Fruit fly (Drosophila melanogaster) whole organism, embryonic: Measurements from ENCODE around the gene Sr-CIII.

Experiments
- B-H2 ChIP-seq: fragments of 200-800 bp; sonication (Bioruptor generic); optimal IDR thresholded peaks from 2 replicates; lab custom pipeline; 2018; ENCODE audit warnings: missing biosample characterization, mild to moderate bottlenecking, missing genetic modification characterization
- BEAF-32 ChIP-seq: fragments of 200-800 bp; sonication (Bioruptor generic); optimal IDR thresholded peaks from 3 replicates; lab custom pipeline; 2017; ENCODE audit warnings: missing biosample characterization, missing genetic modification characterization, mild to moderate bottlenecking, moderate library complexity, missing genetic modification reagents
- Blimp-1 ChIP-seq: fragments of 200-800 bp; sonication (Bioruptor generic); optimal IDR thresholded peaks from 3 replicates; lab custom pipeline; 2018; ENCODE audit warnings: missing biosample characterization, missing genetic modification characterization, mild to moderate bottlenecking, moderate library complexity, missing genetic modification reagents
- CG10147 ChIP-seq: fragments of 200-800 bp; sonication (Bioruptor generic); optimal IDR thresholded peaks from 2 replicates; lab custom pipeline; 2019; ENCODE audit warnings: missing biosample characterization, mild to moderate bottlenecking, missing genetic modification characterization, moderate library complexity
- CG10543 ChIP-seq: fragments of 200-800 bp; sonication (Bioruptor generic); optimal IDR thresholded peaks from 3 replicates; lab custom pipeline; 2017; ENCODE audit warnings: missing biosample characterization, mild to moderate bottlenecking, missing genetic modification characterization, moderate library complexity
- CG11560 ChIP-seq: fragments of 200-800 bp; sonication (Bioruptor generic); IDR thresholded peaks from 3 replicates; pipeline ENCODE4 v1.3.6; 2022; ENCODE audit warnings: missing biosample characterization, missing genetic modification characterization
- CG14441 ChIP-seq: fragments of 200-800 bp; sonication (Bioruptor generic); IDR thresholded peaks from 2 replicates; pipeline ENCODE4 v1.3.6; 2022; ENCODE audit warnings: missing biosample characterization, missing genetic modification characterization
- CG18476 ChIP-seq: fragments of 200-800 bp; sonication (Bioruptor generic); optimal IDR thresholded peaks from 2 replicates; lab custom pipeline; 2016; ENCODE audit warnings: missing biosample characterization, mild to moderate bottlenecking, missing genetic modification characterization
- CG3163 ChIP-seq: fragments of 200-800 bp; sonication (Bioruptor generic); optimal IDR thresholded peaks from 3 replicates; lab custom pipeline; 2016; ENCODE audit warnings: missing biosample characterization, missing genetic modification characterization
- CG4424 ChIP-seq: fragments of 200-800 bp; sonication (Bioruptor generic); optimal IDR thresholded peaks from 3 replicates; lab custom pipeline; 2016; ENCODE audit warnings: missing biosample characterization, missing genetic modification characterization
- CG7963 ChIP-seq: fragments of 200-800 bp; sonication (Bioruptor generic); IDR thresholded peaks from 3 replicates; pipeline ENCODE4 v1.3.6; 2022; ENCODE audit warnings: missing biosample characterization, missing genetic modification characterization; ENCODE audit not compliant: partially characterized antibody
- CHES-1-like ChIP-seq: fragments of 200-800 bp; sonication (Bioruptor generic); optimal IDR thresholded peaks from 2 replicates; lab custom pipeline; 2016; ENCODE audit warnings: missing biosample characterization, missing genetic modification characterization
- Drgx ChIP-seq: fragments of 200-800 bp; sonication (Bioruptor generic); IDR thresholded peaks from 2 replicates; pipeline ENCODE4 v1.3.6; 2022; ENCODE audit warnings: missing biosample characterization, missing genetic modification characterization
- Ets65A ChIP-seq: fragments of 200-800 bp; sonication (Bioruptor generic); peaks from one replicate; lab custom pipeline; 2016; ENCODE audit warnings: missing biosample characterization, missing genetic modification characterization
- Ets97D ChIP-seq: fragments of 200-800 bp; sonication (Bioruptor generic); optimal IDR thresholded peaks from 3 replicates; lab custom pipeline; 2016; ENCODE audit warnings: missing biosample characterization, missing genetic modification characterization
- Gsc ChIP-seq: fragments of 200-800 bp; sonication (Bioruptor generic); IDR thresholded peaks from 2 replicates; pipeline ENCODE4 v1.3.6; 2022; ENCODE audit warnings: missing biosample characterization, missing genetic modification characterization
- Hmr ChIP-seq: fragments of 200-800 bp; sonication (Bioruptor generic); optimal IDR thresholded peaks from 3 replicates; lab custom pipeline; 2017; ENCODE audit warnings: mild to moderate bottlenecking, missing biosample characterization, missing genetic modification reagents, missing genetic modification characterization
- Hr51 ChIP-seq, 2 experiments: fragments of 200-800 bp; sonication (Bioruptor generic); optimal IDR thresholded peaks; 2 replicates in 1 of 2; 3 replicates in 1 of 2; lab custom pipeline; 2016 to 2018; ENCODE audit warnings: missing biosample characterization in 2 of 2, missing genetic modification characterization in 2 of 2, mild to moderate bottlenecking in 1 of 2, moderate library complexity in 1 of 2
- MBD-R2 ChIP-seq: fragments of 200-800 bp; sonication (Bioruptor generic); IDR thresholded peaks from 2 replicates; pipeline ENCODE4 v1.3.6; 2022; ENCODE audit warnings: missing biosample characterization, missing genetic modification characterization
- NfI ChIP-seq: fragments of 200-800 bp; sonication (Bioruptor generic); optimal IDR thresholded peaks from 3 replicates; lab custom pipeline; 2018; ENCODE audit warnings: missing biosample characterization, mild to moderate bottlenecking, missing genetic modification characterization, moderate library complexity
- Sry-β ChIP-seq: fragments of 200-800 bp; sonication (Bioruptor generic); optimal IDR thresholded peaks from 2 replicates; lab custom pipeline; 2018; ENCODE audit warnings: missing biosample characterization, mild to moderate bottlenecking, missing genetic modification characterization, moderate library complexity
- Taf1 ChIP-seq: fragments of 200-800 bp; sonication (Bioruptor generic); IDR thresholded peaks from 2 replicates; pipeline ENCODE4 v1.3.6; 2022; ENCODE audit warnings: missing biosample characterization, missing genetic modification characterization
- Xrp1 ChIP-seq: fragments of 200-800 bp; sonication (Bioruptor generic); IDR thresholded peaks from 2 replicates; pipeline ENCODE4 v1.3.6; 2022; ENCODE audit warnings: missing biosample characterization, missing genetic modification characterization
- az2 ChIP-seq: fragments of 200-800 bp; sonication (Bioruptor generic); optimal IDR thresholded peaks from 3 replicates; lab custom pipeline; 2016; ENCODE audit warnings: missing biosample characterization, missing genetic modification characterization
- br ChIP-seq: fragments of >200 bp; optimal IDR thresholded peaks from 2 replicates; lab custom pipeline; 2017
- bsh ChIP-seq, 2 experiments: fragments of 200-800 bp; sonication (Bioruptor generic); optimal IDR thresholded peaks; 2 replicates each; lab custom pipeline; 2017 to 2018; ENCODE audit warnings: mild to moderate bottlenecking in 2 of 2, missing biosample characterization in 2 of 2, missing genetic modification characterization in 2 of 2, moderate library complexity in 1 of 2
- cad ChIP-seq: fragments of >200 bp; optimal IDR thresholded peaks from 2 replicates; lab custom pipeline; 2017; ENCODE audit warnings: missing biosample characterization, missing genetic modification characterization
- cg ChIP-seq: fragments of 200-800 bp; sonication (Bioruptor generic); optimal IDR thresholded peaks from 3 replicates; lab custom pipeline; 2019; ENCODE audit warnings: missing biosample characterization, mild to moderate bottlenecking, missing genetic modification characterization, moderate library complexity
- chn ChIP-seq: fragments of 200-800 bp; sonication (Bioruptor generic); optimal IDR thresholded peaks from 2 replicates; lab custom pipeline; 2016; ENCODE audit warnings: missing biosample characterization, missing genetic modification characterization
- ci ChIP-seq: fragments of 200-800 bp; sonication (Bioruptor generic); IDR thresholded peaks from 3 replicates; pipeline ENCODE4 v1.3.6; 2022; ENCODE audit warnings: missing biosample characterization, missing genetic modification characterization
- dati ChIP-seq: fragments of 200-800 bp; sonication (Bioruptor generic); IDR thresholded peaks from 2 replicates; pipeline ENCODE4 v1.3.6; 2022; ENCODE audit warnings: missing biosample characterization, missing genetic modification characterization
- disco-r ChIP-seq: fragments of 200-800 bp; sonication (Bioruptor generic); optimal IDR thresholded peaks from 2 replicates; lab custom pipeline; 2016; ENCODE audit warnings: missing biosample characterization, missing genetic modification characterization
- dpn ChIP-seq, 2 experiments: fragments of 200-800 bp; sonication (Bioruptor generic); optimal IDR thresholded peaks; 3 replicates each; lab custom pipeline; 2016; ENCODE audit warnings: missing biosample characterization in 2 of 2, missing genetic modification characterization in 2 of 2
- esg ChIP-seq: fragments of 200-800 bp; sonication (Bioruptor generic); conservative IDR thresholded peaks from 2 replicates; pipeline ENCODE4 v1.3.6; 2022; ENCODE audit warnings: missing biosample characterization, missing genetic modification characterization
- gem ChIP-seq: fragments of 200-800 bp; sonication (Bioruptor generic); optimal IDR thresholded peaks from 2 replicates; lab custom pipeline; 2019; ENCODE audit warnings: missing biosample characterization, mild to moderate bottlenecking, missing genetic modification characterization, moderate library complexity
- grn ChIP-seq: fragments of 200-800 bp; sonication (Bioruptor generic); optimal IDR thresholded peaks from 3 replicates; lab custom pipeline; 2017; ENCODE audit warnings: missing biosample characterization, missing genetic modification characterization
- ham ChIP-seq: fragments of 200-800 bp; sonication (Bioruptor generic); IDR thresholded peaks from 2 replicates; pipeline ENCODE4 v1.3.6; 2022; ENCODE audit warnings: missing biosample characterization, missing genetic modification characterization
- lola ChIP-seq, 3 experiments: fragments of >200 bp in 2 of 3; fragments of 200-800 bp in 1 of 3; sonication (Bioruptor generic) in 1 of 3; optimal IDR thresholded peaks; 2 replicates each; lab custom pipeline; 2017 to 2019; ENCODE audit warnings: missing biosample characterization in 3 of 3, missing genetic modification characterization in 3 of 3, mild to moderate bottlenecking in 1 of 3, moderate library complexity in 1 of 3
- nmo ChIP-seq: fragments of 200-800 bp; sonication (Bioruptor generic); optimal IDR thresholded peaks from 2 replicates; lab custom pipeline; 2018; ENCODE audit warnings: missing biosample characterization, mild to moderate bottlenecking, missing genetic modification characterization, moderate library complexity
- pan ChIP-seq, 4 experiments: fragments of >200 bp in 3 of 4; fragments of 200-800 bp in 1 of 4; sonication (Bioruptor generic) in 1 of 4; optimal IDR thresholded peaks in 3 of 4; IDR thresholded peaks in 1 of 4; 2 replicates each; pipeline versions ENCODE4 v1.3.6 to Lab custom; 2017 to 2022; ENCODE audit warnings: missing biosample characterization in 2 of 4, missing genetic modification characterization in 2 of 4, mixed read lengths in 1 of 4
- pros ChIP-seq: fragments of 200-800 bp; sonication (Bioruptor generic); optimal IDR thresholded peaks from 3 replicates; lab custom pipeline; 2019; ENCODE audit warnings: missing biosample characterization, mild to moderate bottlenecking, missing genetic modification characterization, moderate library complexity
- run ChIP-seq: fragments of 200-800 bp; sonication (Bioruptor generic); optimal IDR thresholded peaks from 3 replicates; lab custom pipeline; 2018; ENCODE audit warnings: missing biosample characterization, mild to moderate bottlenecking, missing genetic modification characterization
- scrt ChIP-seq: fragments of 200-800 bp; sonication (Bioruptor generic); optimal IDR thresholded peaks from 2 replicates; lab custom pipeline; 2018; ENCODE audit warnings: missing biosample characterization, mild to moderate bottlenecking, missing genetic modification characterization, moderate library complexity
- sens-2 ChIP-seq: fragments of 200-800 bp; sonication (Bioruptor generic); IDR thresholded peaks from 2 replicates; pipeline ENCODE4 v1.3.6; 2022; ENCODE audit warnings: missing biosample characterization, missing genetic modification characterization
- slp2 ChIP-seq: fragments of 200-800 bp; sonication (Bioruptor generic); optimal IDR thresholded peaks from 2 replicates; lab custom pipeline; 2016; ENCODE audit warnings: missing biosample characterization, missing genetic modification characterization
- tin ChIP-seq: fragments of 200-800 bp; sonication (Bioruptor generic); optimal IDR thresholded peaks from 3 replicates; lab custom pipeline; 2016; ENCODE audit warnings: missing biosample characterization, missing genetic modification characterization
- unc-4 ChIP-seq: fragments of 200-800 bp; sonication (Bioruptor generic); IDR thresholded peaks from 2 replicates; pipeline ENCODE4 v1.3.6; 2022; ENCODE audit warnings: missing biosample characterization, missing genetic modification characterization; ENCODE audit not compliant: partially characterized antibody
- zen ChIP-seq: fragments of 200-800 bp; sonication (Bioruptor generic); optimal IDR thresholded peaks from 3 replicates; lab custom pipeline; 2018; ENCODE audit warnings: missing biosample characterization, mild to moderate bottlenecking, missing genetic modification characterization, moderate library complexity

The Sr-CIII gene

DNA sequence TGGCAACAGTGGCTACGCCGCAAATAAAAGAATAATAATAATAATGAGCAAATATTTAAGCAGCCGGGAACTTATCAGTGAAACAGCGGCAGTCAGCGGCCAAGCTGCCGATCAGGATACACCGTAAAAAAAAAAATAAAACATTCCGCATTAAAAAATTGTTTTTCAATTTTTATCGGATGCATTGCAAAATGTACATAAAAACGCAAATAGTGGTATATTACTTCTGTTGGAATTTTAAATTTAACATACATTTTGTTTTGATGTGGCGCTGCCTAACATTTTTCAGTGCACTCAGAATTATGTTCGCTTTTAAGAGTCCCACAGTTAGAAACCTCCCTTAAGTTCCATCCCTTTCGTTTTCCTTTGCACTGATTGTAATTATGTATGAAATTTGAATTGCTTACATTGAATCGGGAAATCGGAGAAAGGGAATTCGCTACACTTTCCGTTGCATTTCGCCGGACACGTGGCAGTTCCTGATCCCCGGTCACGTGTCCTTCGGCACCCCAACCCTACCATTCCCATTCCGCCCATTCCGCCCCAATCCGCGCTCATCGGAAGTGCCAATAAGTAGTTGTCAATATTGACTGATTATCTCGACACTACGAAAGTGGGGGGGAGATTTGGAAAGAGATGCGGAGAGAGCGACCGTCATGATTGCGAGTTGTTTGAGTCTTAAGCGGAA is 1.0 kb upstream of the Sr-CIII start (continued):
- TF ChIP-seq CG7963 (GFP tag; lab: Robert Waterston, UW) (no peak), nmo (GFP tag; lab: Kevin White, UChicago) (peak; percentile 86), cad (no peak), Drgx (0 out of 2 replicates have a peak, but pooled peaks have one; percentile 35), gem (tag; lab: Kevin White, UChicago) (peak; percentile 91), az2 (GFP tag; lab: Kevin White, UChicago) (peak; percentile 83), unc-4 (GFP tag; lab: Robert Waterston, UW) (no peak), dati (GFP tag; lab: Robert Waterston, UW) (peak; percentile 58), scrt (GFP tag; lab: Kevin White, UChicago) (peak; percentile 47), BEAF-32 (no peak), chn (GFP tag; lab: Kevin White, UChicago) (peak; percentile 79), Blimp-1 (GFP tag; lab: Kevin White, UChicago) (peak; percentile 89), Hmr (GFP tag; lab: Kevin White, UChicago) (peak; percentile 73), CG4424 (GFP tag; lab: Kevin White, UChicago) (peak; percentile 88), NfI (GFP tag; lab: Kevin White, UChicago) (peak; percentile 59), CG10147 (GFP tag; lab: Kevin White, UChicago) (peak; percentile 66), Ets65A (GFP tag; lab: Kevin White, UChicago) (peak; percentile 80), dpn (GFP tag; optimal IDR thresholded peaks at IDR 0.05; lab: Kevin White, UChicago) (peak; percentile 74 to 77), slp2 (GFP tag; lab: Kevin White, UChicago) (peak; percentile 75), grn (peak; percentile 34), Ets97D (GFP tag; lab: Kevin White, UChicago) (peak; percentile 30), MBD-R2 (GFP tag; lab: Robert Waterston, UW) (no peak; the same call in 1 of the 2 replicates), B-H2 (GFP tag; lab: Kevin White, UChicago) (no peak), ham (GFP tag; lab: Robert Waterston, UW) (no peak), Gsc (GFP tag; lab: Robert Waterston, UW) (no peak), bsh (GFP tag; optimal IDR thresholded peaks at IDR 0.05; lab: Kevin White, UChicago) (peak in 1 of 2 experiments; percentile 93), sens-2 (GFP tag; lab: Robert Waterston, UW) (peak; percentile 84), CG18476 (GFP tag; lab: Kevin White, UChicago) (peak; percentile 81), CG3163 (peak; percentile 48), CHES-1-like (GFP tag; lab: Kevin White, UChicago) (peak; percentile 75), ci (peak; percentile 89), CG11560 (tag; lab: Robert Waterston, UW) (no peak), zen (tag; lab: Kevin White, UChicago) (peak; percentile 86), Xrp1 (GFP tag; lab: Robert Waterston, UW) (peak; percentile 95), CG10543 (GFP tag; lab: Kevin White, UChicago) (peak; percentile 17), lola (GFP tag; optimal IDR thresholded peaks at IDR 0.05; lab: Kevin White, UChicago) (peak in 1 of 3 experiments; percentile 88), pros (GFP tag; lab: Kevin White, UChicago) (peak; percentile 79), run (peak; percentile 68), esg (GFP tag; lab: Robert Waterston, UW) (peak; percentile 69), cg (no peak), br (lab: Kevin White, UChicago) (no peak), pan (optimal IDR thresholded peaks at IDR 0.05; lab: Kevin White, UChicago) (no peak), pan (GFP tag; optimal IDR thresholded peaks at IDR 0.05 in 1 of 2, IDR thresholded peaks at IDR 0.05 in 1 of 2) (peak in 1 of 2 experiments; percentile 79), tin (GFP tag; lab: Kevin White, UChicago) (peak; percentile 77), Taf1 (0 out of 2 replicates have a peak, but pooled peaks have one; percentile 35), Sry-β (GFP tag; lab: Kevin White, UChicago) (peak; percentile 34), Hr51 (GFP tag; optimal IDR thresholded peaks at IDR 0.05; lab: Kevin White, UChicago) (peak; percentile 59 to 77), CG14441 (GFP tag; lab: Robert Waterston, UW) (peak; percentile 79), disco-r (peak; percentile 21)
